Fruit fly (Drosophila melanogaster): ENCODE results near the gene CG8012.

Gene CG8012

DNA sequence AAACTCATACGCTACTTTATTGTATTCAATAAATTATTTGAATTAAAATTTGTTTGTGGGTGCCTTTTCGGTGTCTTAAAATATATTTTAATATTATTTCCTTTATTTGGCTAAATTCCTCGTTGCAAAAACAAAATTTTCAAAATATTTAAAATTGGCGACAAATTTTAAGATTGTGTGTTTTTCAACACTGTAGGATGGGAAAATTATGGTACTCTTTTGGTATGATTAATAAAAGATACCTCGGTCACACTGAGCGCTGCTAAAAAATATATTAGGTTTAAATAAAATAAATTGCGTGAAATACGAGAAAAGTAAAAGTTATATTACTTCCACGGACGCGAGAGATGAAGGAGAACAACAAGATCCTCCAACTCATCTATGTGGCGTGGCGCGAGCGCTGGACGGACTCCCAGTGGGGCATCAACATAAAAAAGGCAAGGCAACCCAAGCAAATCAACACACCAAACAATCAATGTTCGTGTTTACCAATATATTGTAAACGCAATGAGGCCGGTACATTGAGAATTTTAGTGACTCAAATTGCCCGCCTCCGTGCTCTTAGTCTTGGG, 24.0 kb upstream of the CG8012 start, which contains the start of gene MED24 (continued):
- TF ChIP-seq CG10366 (GFP tag; IDR thresholded peaks at IDR 0.05) (no peak), CG14441 (GFP tag; IDR thresholded peaks at IDR 0.05) (no peak), CG2889 (GFP tag; IDR thresholded peaks at IDR 0.05) (no peak), knrl (GFP tag; IDR thresholded peaks at IDR 0.05; ENCODE audit: partially characterized antibody) (no peak), E2f2 (GFP tag; IDR thresholded peaks at IDR 0.05) (peak; percentile 84), trem (tag; optimal IDR thresholded peaks at IDR 0.05) (peak; percentile 32), Xbp1 (GFP tag; optimal IDR thresholded peaks at IDR 0.05) (peak; percentile 1), HmgZ (tag; optimal IDR thresholded peaks at IDR 0.05) (no peak), gro (GFP tag; optimal IDR thresholded peaks at IDR 0.05) (no peak), Dref (GFP tag; IDR thresholded peaks at IDR 0.05) (no peak), CG12299 (tag; optimal IDR thresholded peaks at IDR 0.05) (no peak), h (optimal IDR thresholded peaks at IDR 0.05) (no peak), danr (GFP tag; IDR thresholded peaks at IDR 0.05) (no peak), ems (GFP tag; optimal IDR thresholded peaks at IDR 0.05) (no peak), Ptx1 (GFP tag; IDR thresholded peaks at IDR 0.05) (no peak), da (GFP tag; optimal IDR thresholded peaks at IDR 0.05) (no peak), MESR4 (GFP tag; optimal IDR thresholded peaks at IDR 0.05) (peak; percentile 59), Dfd (GFP tag; optimal IDR thresholded peaks at IDR 0.05) (no peak), CG2202 (tag; optimal IDR thresholded peaks at IDR 0.05) (no peak), Dll (GFP tag; IDR thresholded peaks at IDR 0.05; ENCODE audit: partially characterized antibody) (no peak), CG11695 (GFP tag; IDR thresholded peaks at IDR 0.05) (no peak), CG10267 (tag; optimal IDR thresholded peaks at IDR 0.05) (peak; percentile 95), mld (GFP tag; IDR thresholded peaks at IDR 0.05; ENCODE audit: partially characterized antibody) (no peak), Deaf1 (tag; optimal IDR thresholded peaks at IDR 0.05) (no peak), fru (optimal IDR thresholded peaks at IDR 0.05) (no peak), Usf (GFP tag; optimal IDR thresholded peaks at IDR 0.05) (no peak), CG3726 (GFP tag; IDR thresholded peaks at IDR 0.05) (no peak), Hmr (GFP tag; optimal IDR thresholded peaks at IDR 0.05) (no peak), Ada2b (GFP tag; IDR thresholded peaks at IDR 0.05) (no peak), Med (GFP tag) (no peak), dati (GFP tag; IDR thresholded peaks at IDR 0.05) (no peak)

dm6 chr3L:8193016-8193415, 22.1 kb upstream of the CG8012 start, which contains the start of gene CG7387:
Gene CG7387 (minus strand): TSS chr3L:8193116.
- TF ChIP-seq knrl (GFP tag; IDR thresholded peaks at IDR 0.05; ENCODE audit: partially characterized antibody) (no peak), dysf (GFP tag; IDR thresholded peaks at IDR 0.05) (no peak), CG2199 (GFP tag; IDR thresholded peaks at IDR 0.05) (no peak), klu (GFP tag; IDR thresholded peaks at IDR 0.05) (no peak), Optix (GFP tag; IDR thresholded peaks at IDR 0.05) (no peak), vnd (GFP tag; IDR thresholded peaks at IDR 0.05; ENCODE audit: partially characterized antibody) (no peak)

dm6 chr3L:8197779-8198279, 17.3 kb upstream of the CG8012 start, which contains the start of the genes UbcE2M and Dhps:
Gene UbcE2M (minus strand): TSS chr3L:8197987.
Gene Dhps (plus strand): TSS chr3L:8198207.
- TF ChIP-seq Nf-YB (GFP tag; optimal IDR thresholded peaks at IDR 0.05) (no peak), CG7963 (GFP tag; IDR thresholded peaks at IDR 0.05; ENCODE audit: partially characterized antibody) (peak; percentile 63; the same call in 2 of the 3 replicates), MBD-R2 (GFP tag; IDR thresholded peaks at IDR 0.05) (peak; percentile 69; the same call in 1 of the 2 replicates), fd3F (GFP tag; optimal IDR thresholded peaks at IDR 0.05) (peak; percentile 68), trem (tag; optimal IDR thresholded peaks at IDR 0.05) (peak; percentile 65), CG10321 (GFP tag; IDR thresholded peaks at IDR 0.05) (no peak), Ets65A (GFP tag) (peak; percentile 94), en (GFP tag; optimal IDR thresholded peaks at IDR 0.05) (no peak), zen (tag; optimal IDR thresholded peaks at IDR 0.05) (peak; percentile 79), Stat92E (GFP tag; optimal IDR thresholded peaks at IDR 0.05) (no peak), CG12299 (tag; optimal IDR thresholded peaks at IDR 0.05) (peak; percentile 72), CG15011 (GFP tag; optimal IDR thresholded peaks at IDR 0.05) (no peak), wdn (GFP tag; IDR thresholded peaks at IDR 0.05) (peak; percentile 40; the same call in 1 of the 2 replicates), CG1792 (GFP tag; optimal IDR thresholded peaks at IDR 0.05) (no peak), NC2α (GFP tag; optimal IDR thresholded peaks at IDR 0.05) (no peak), Nf-YC (tag; optimal IDR thresholded peaks at IDR 0.05) (no peak), rib (GFP tag; IDR thresholded peaks at IDR 0.05) (no peak)

All from whole organism, embryonic.